Worm (Caenorhabditis elegans): Measurements from ENCODE around the gene Y94H6A.2.

ce11 chrIV:2764160-2764559 lies 34.1 kb downstream of the Y94H6A.2 start:
- TF ChIP-seq nhr-25 (tag; optimal IDR thresholded peaks at IDR 0.05) = peak; percentile 22
- TF ChIP-seq egl-27 (tag; optimal IDR thresholded peaks at IDR 0.05) = no peak
- TF ChIP-seq sem-4 (tag; optimal IDR thresholded peaks at IDR 0.05) = no peak
- TF ChIP-seq lsy-2 (tag; optimal IDR thresholded peaks at IDR 0.05) = no peak
- no peak for TF ChIP-seq ztf-11 (tag; optimal IDR thresholded peaks at IDR 0.05)
- no peak for TF ChIP-seq unc-62 (GFP tag; optimal IDR thresholded peaks at IDR 0.05)
- no peak for TF ChIP-seq skn-1 (tag; optimal IDR thresholded peaks at IDR 0.05)
- TF ChIP-seq ceh-82 (tag; optimal IDR thresholded peaks at IDR 0.05) = no peak
- TF ChIP-seq nhr-11 (tag; optimal IDR thresholded peaks at IDR 0.05) = no peak
